Worm (Caenorhabditis elegans) whole organism, L1 larva: ENCODE results near the gene F21D9.4.

Experiments
- blmp-1 ChIP-seq: fragments of 150-350 bp; optimal IDR thresholded peaks from 2 replicates; lab custom pipeline; 2014; ENCODE audit warnings: missing biosample characterization, missing genetic modification characterization
- ceh-88 ChIP-seq: fragments of 200-800 bp; sonication (Bioruptor generic); IDR thresholded peaks from 2 replicates; pipeline ENCODE4 v1.3.6; 2022; ENCODE audit warnings: missing genetic modification characterization, missing compliant biosample characterization
- egl-27 ChIP-seq, 2 experiments: fragments of 150-350 bp in 1 of 2; sonication (generic microtip); optimal IDR thresholded peaks; 3 replicates each; lab custom pipeline; 2017 to 2018; ENCODE audit warnings: missing biosample characterization in 2 of 2, missing genetic modification characterization in 2 of 2, missing genetic modification reagents in 2 of 2
- elt-2 ChIP-seq: sonication (generic microtip); optimal IDR thresholded peaks from 2 replicates; lab custom pipeline; 2016; ENCODE audit warnings: missing genetic modification characterization, mild to moderate bottlenecking, inconsistent platforms, missing compliant biosample characterization, missing genetic modification reagents
- fos-1 ChIP-seq: fragments of 150-350 bp; optimal IDR thresholded peaks from 2 replicates; lab custom pipeline; 2014; ENCODE audit warnings: missing biosample characterization, missing genetic modification characterization
- jun-1 ChIP-seq: fragments of 150-350 bp; optimal IDR thresholded peaks from 2 replicates; lab custom pipeline; 2014; ENCODE audit warnings: missing biosample characterization, missing genetic modification reagents, missing genetic modification characterization
- mab-9 ChIP-seq: fragments of 200-800 bp; sonication (Bioruptor generic); IDR thresholded peaks from 2 replicates; pipeline ENCODE4 v1.3.6; 2022; ENCODE audit warnings: missing genetic modification reagents, missing genetic modification characterization, missing compliant biosample characterization
- mdl-1 ChIP-seq, 2 experiments: fragments of 150-350 bp; optimal IDR thresholded peaks; 2 replicates each; lab custom pipeline; 2014 to 2017; ENCODE audit warnings: missing biosample characterization in 2 of 2, missing genetic modification characterization in 2 of 2, inconsistent platforms in 1 of 2
- nhr-76 ChIP-seq: sonication (generic microtip); optimal IDR thresholded peaks from 2 replicates; lab custom pipeline; 2017; ENCODE audit warnings: missing biosample characterization, missing genetic modification characterization
- ztf-11 ChIP-seq, 2 experiments: sonication (generic microtip); optimal IDR thresholded peaks; 2 replicates each; lab custom pipeline; 2016 to 2017; ENCODE audit warnings: missing genetic modification characterization in 2 of 2, missing biosample characterization in 1 of 2, missing compliant biosample characterization in 1 of 2

- no peak for TF ChIP-seq ztf-11 (tag; optimal IDR thresholded peaks at IDR 0.05; lab: Kevin White, UChicago)
- TF ChIP-seq nhr-76 (tag; lab: Kevin White, UChicago): no peak
- TF ChIP-seq elt-2: peak; percentile 17
- no peak for TF ChIP-seq blmp-1 (tag; lab: Kevin White, UChicago)
- no peak for TF ChIP-seq jun-1 (tag; lab: Kevin White, UChicago)
- TF ChIP-seq ceh-88: no peak
- TF ChIP-seq egl-27 (tag; optimal IDR thresholded peaks at IDR 0.05; lab: Kevin White, UChicago): no peak
- no peak for TF ChIP-seq fos-1 (tag; lab: Kevin White, UChicago)
- no peak for TF ChIP-seq mab-9
- no peak for TF ChIP-seq mdl-1 (tag; optimal IDR thresholded peaks at IDR 0.05; lab: Kevin White, UChicago)
These were observed 36.5 kb upstream of the F21D9.4 start, which contains the start of gene srr-2 for ce11 chrV:19217104-19217503.
